Fruit fly (Drosophila melanogaster) whole organism, embryonic: ENCODE data around the gene CG31343.
A peak's percentile ranks its signal among the peaks of the same experiment; 100 is the strongest.

Experiments
- Blimp-1 ChIP-seq: fragments of 200-800 bp; sonication (Bioruptor generic); optimal IDR thresholded peaks from 3 replicates; lab custom pipeline; 2018; ENCODE audit warnings: missing biosample characterization, missing genetic modification characterization, mild to moderate bottlenecking, moderate library complexity, missing genetic modification reagents
- CG10321 ChIP-seq: fragments of 200-800 bp; sonication (Bioruptor generic); IDR thresholded peaks from 2 replicates; pipeline ENCODE4 v1.3.6; 2022; ENCODE audit warnings: missing biosample characterization, missing genetic modification characterization
- CG10366 ChIP-seq: fragments of 200-800 bp; sonication (Bioruptor generic); IDR thresholded peaks from 2 replicates; pipeline ENCODE4 v1.3.6; 2022; ENCODE audit warnings: missing biosample characterization, missing genetic modification characterization
- CG10565 ChIP-seq: fragments of 200-800 bp; sonication (Bioruptor generic); optimal IDR thresholded peaks from 3 replicates; lab custom pipeline; 2016; ENCODE audit warnings: missing biosample characterization, mild to moderate bottlenecking, missing genetic modification characterization
- CG10959 ChIP-seq: fragments of 200-800 bp; sonication (Bioruptor generic); IDR thresholded peaks from 2 replicates; pipeline ENCODE4 v1.3.6; 2022; ENCODE audit warnings: missing biosample characterization, missing genetic modification characterization
- CG11504 ChIP-seq: fragments of 200-800 bp; sonication (Bioruptor generic); optimal IDR thresholded peaks from 3 replicates; lab custom pipeline; 2019; ENCODE audit warnings: missing biosample characterization, mild to moderate bottlenecking, missing genetic modification characterization, moderate library complexity
- CG14667 ChIP-seq: fragments of 200-800 bp; sonication (Bioruptor generic); IDR thresholded peaks from 2 replicates; pipeline ENCODE4 v1.3.6; 2022; ENCODE audit warnings: missing biosample characterization, missing genetic modification characterization
- CG1603 ChIP-seq: fragments of 200-800 bp; sonication (Bioruptor generic); optimal IDR thresholded peaks from 2 replicates; lab custom pipeline; 2019; ENCODE audit warnings: missing biosample characterization, mild to moderate bottlenecking, missing genetic modification characterization, moderate library complexity
- CG17328 ChIP-seq: fragments of 200-800 bp; sonication (Bioruptor generic); IDR thresholded peaks from 2 replicates; pipeline ENCODE4 v1.3.6; 2022; ENCODE audit warnings: missing biosample characterization, missing genetic modification characterization
- CG17361 ChIP-seq: fragments of 200-800 bp; sonication (Bioruptor generic); IDR thresholded peaks from 3 replicates; pipeline ENCODE4 v1.3.6; 2022; ENCODE audit warnings: missing biosample characterization, missing genetic modification characterization
- CG18262 ChIP-seq: fragments of 200-800 bp; optimal IDR thresholded peaks from 3 replicates; lab custom pipeline; 2019; ENCODE audit warnings: missing biosample characterization, mild to moderate bottlenecking, missing genetic modification characterization, moderate library complexity
- CG2712 ChIP-seq: fragments of 200-800 bp; optimal IDR thresholded peaks from 3 replicates; lab custom pipeline; 2019; ENCODE audit warnings: missing biosample characterization, mild to moderate bottlenecking, missing genetic modification characterization, moderate library complexity
- CG31441 ChIP-seq: fragments of 200-800 bp; sonication (Bioruptor generic); IDR thresholded peaks from 2 replicates; pipeline ENCODE4 v1.3.6; 2022; ENCODE audit warnings: missing biosample characterization, missing genetic modification characterization
- CG5245 ChIP-seq: fragments of 200-800 bp; sonication (Bioruptor generic); optimal IDR thresholded peaks from 3 replicates; lab custom pipeline; 2016; ENCODE audit warnings: missing biosample characterization, missing genetic modification characterization
- CG7839 ChIP-seq: fragments of 200-800 bp; sonication (Bioruptor generic); optimal IDR thresholded peaks from 3 replicates; lab custom pipeline; 2018; ENCODE audit warnings: missing biosample characterization, mild to moderate bottlenecking, missing genetic modification characterization, moderate library complexity
- CG9215 ChIP-seq: fragments of 200-800 bp; sonication (Bioruptor generic); IDR thresholded peaks from 2 replicates; pipeline ENCODE4 v1.3.6; 2022; ENCODE audit warnings: missing biosample characterization, missing genetic modification characterization
- Drgx ChIP-seq: fragments of 200-800 bp; sonication (Bioruptor generic); IDR thresholded peaks from 2 replicates; pipeline ENCODE4 v1.3.6; 2022; ENCODE audit warnings: missing biosample characterization, missing genetic modification characterization
- HLH4C ChIP-seq: fragments of 200-800 bp; sonication (Bioruptor generic); IDR thresholded peaks from 3 replicates; pipeline ENCODE4 v1.3.6; 2022; ENCODE audit warnings: missing biosample characterization, missing genetic modification characterization; ENCODE audit not compliant: partially characterized antibody
- Lhr ChIP-seq: fragments of 200-800 bp; sonication (Bioruptor generic); optimal IDR thresholded peaks from 3 replicates; lab custom pipeline; 2017; ENCODE audit warnings: mild to moderate bottlenecking, missing biosample characterization, missing genetic modification reagents, missing genetic modification characterization
- Rx ChIP-seq: fragments of 200-800 bp; sonication (Bioruptor generic); IDR thresholded peaks from 2 replicates; pipeline ENCODE4 v1.3.6; 2022; ENCODE audit warnings: missing biosample characterization, missing genetic modification characterization
- Sox102F ChIP-seq: fragments of 200-800 bp; sonication (Bioruptor generic); optimal IDR thresholded peaks from 2 replicates; lab custom pipeline; 2018; ENCODE audit warnings: missing biosample characterization, mild to moderate bottlenecking, missing genetic modification characterization, moderate library complexity
- Sry-δ ChIP-seq: fragments of 200-800 bp; sonication (Bioruptor generic); optimal IDR thresholded peaks from 2 replicates; lab custom pipeline; 2016; ENCODE audit warnings: missing biosample characterization, missing genetic modification characterization
- Ssrp ChIP-seq: fragments of 200-800 bp; sonication (Bioruptor generic); optimal IDR thresholded peaks from 2 replicates; lab custom pipeline; 2018; ENCODE audit warnings: missing biosample characterization, mild to moderate bottlenecking, missing genetic modification characterization, moderate library complexity
- Taf1 ChIP-seq: fragments of 200-800 bp; sonication (Bioruptor generic); IDR thresholded peaks from 2 replicates; pipeline ENCODE4 v1.3.6; 2022; ENCODE audit warnings: missing biosample characterization, missing genetic modification characterization
- Xbp1 ChIP-seq: fragments of 200-800 bp; sonication (Bioruptor generic); optimal IDR thresholded peaks from 3 replicates; lab custom pipeline; 2016; ENCODE audit warnings: missing biosample characterization, mild to moderate bottlenecking, missing genetic modification characterization
- Xrp1 ChIP-seq: fragments of 200-800 bp; sonication (Bioruptor generic); IDR thresholded peaks from 2 replicates; pipeline ENCODE4 v1.3.6; 2022; ENCODE audit warnings: missing biosample characterization, missing genetic modification characterization
- ara ChIP-seq: fragments of 200-800 bp; sonication (Bioruptor generic); IDR thresholded peaks from 2 replicates; pipeline ENCODE4 v1.3.6; 2022; ENCODE audit warnings: missing biosample characterization, missing genetic modification characterization
- bsh ChIP-seq, 2 experiments: fragments of 200-800 bp; sonication (Bioruptor generic); optimal IDR thresholded peaks; 2 replicates each; lab custom pipeline; 2017 to 2018; ENCODE audit warnings: mild to moderate bottlenecking in 2 of 2, missing biosample characterization in 2 of 2, missing genetic modification characterization in 2 of 2, moderate library complexity in 1 of 2
- cas ChIP-seq: fragments of 200-800 bp; sonication (Bioruptor generic); IDR thresholded peaks from 2 replicates; pipeline ENCODE4 v1.3.6; 2022; ENCODE audit warnings: missing biosample characterization, missing genetic modification characterization
- cato ChIP-seq: fragments of 200-800 bp; sonication (Bioruptor generic); optimal IDR thresholded peaks from 2 replicates; lab custom pipeline; 2016; ENCODE audit warnings: missing biosample characterization, missing genetic modification characterization, borderline replicate concordance
- dmrt11E ChIP-seq: fragments of 200-800 bp; sonication (Bioruptor generic); optimal IDR thresholded peaks from 3 replicates; lab custom pipeline; 2018; ENCODE audit warnings: missing biosample characterization, mild to moderate bottlenecking, missing genetic modification characterization, moderate library complexity
- dmrt99B ChIP-seq: fragments of 200-800 bp; sonication (Bioruptor generic); optimal IDR thresholded peaks from 2 replicates; lab custom pipeline; 2018; ENCODE audit warnings: missing biosample characterization, mild to moderate bottlenecking, missing genetic modification characterization, moderate library complexity
- dpn ChIP-seq, 2 experiments: fragments of 200-800 bp; sonication (Bioruptor generic); optimal IDR thresholded peaks; 3 replicates each; lab custom pipeline; 2016; ENCODE audit warnings: missing biosample characterization in 2 of 2, missing genetic modification characterization in 2 of 2
- hkb ChIP-seq, 2 experiments: fragments of 200-800 bp in 1 of 2; fragments of >200 bp in 1 of 2; sonication (Bioruptor generic) in 1 of 2; IDR thresholded peaks in 1 of 2; optimal IDR thresholded peaks in 1 of 2; 2 replicates each; pipeline versions ENCODE4 v1.3.6 to Lab custom; 2017 to 2022; ENCODE audit warnings: missing biosample characterization in 1 of 2, missing genetic modification characterization in 1 of 2
- lmd ChIP-seq: fragments of 200-800 bp; sonication (Bioruptor generic); IDR thresholded peaks from 2 replicates; pipeline ENCODE4 v1.3.6; 2022; ENCODE audit warnings: missing biosample characterization, missing genetic modification characterization
- nerfin-1 ChIP-seq: fragments of 200-800 bp; sonication (Bioruptor generic); optimal IDR thresholded peaks from 3 replicates; lab custom pipeline; 2019; ENCODE audit warnings: missing biosample characterization, mild to moderate bottlenecking, missing genetic modification characterization, moderate library complexity
- oc ChIP-seq: fragments of 200-800 bp; sonication (Bioruptor generic); optimal IDR thresholded peaks from 2 replicates; lab custom pipeline; 2018; ENCODE audit warnings: missing biosample characterization, mild to moderate bottlenecking, missing genetic modification characterization, moderate library complexity
- phol ChIP-seq: fragments of 200-800 bp; sonication (Bioruptor generic); optimal IDR thresholded peaks from 3 replicates; lab custom pipeline; 2018; ENCODE audit warnings: missing biosample characterization, mild to moderate bottlenecking, missing genetic modification characterization, moderate library complexity
- row ChIP-seq: fragments of 200-800 bp; sonication (Bioruptor generic); IDR thresholded peaks from 3 replicates; pipeline ENCODE4 v1.3.6; 2022; ENCODE audit warnings: missing biosample characterization, missing genetic modification characterization
- sens ChIP-seq: fragments of 200-800 bp; sonication (Bioruptor generic); peaks from one replicate; lab custom pipeline; 2016; ENCODE audit warnings: missing biosample characterization, missing genetic modification characterization
- seq ChIP-seq: fragments of 200-800 bp; sonication (Bioruptor generic); IDR thresholded peaks from 2 replicates; pipeline ENCODE4 v1.3.6; 2022; ENCODE audit warnings: missing biosample characterization, missing genetic modification characterization
- ssp ChIP-seq: fragments of 200-800 bp; sonication (Bioruptor generic); IDR thresholded peaks from 2 replicates; pipeline ENCODE4 v1.3.6; 2022; ENCODE audit warnings: missing biosample characterization, missing genetic modification characterization
- tgo ChIP-seq: fragments of 200-800 bp; sonication (Bioruptor generic); IDR thresholded peaks from 3 replicates; pipeline ENCODE4 v1.3.6; 2022; ENCODE audit warnings: missing biosample characterization, missing genetic modification characterization
- toy ChIP-seq: fragments of 200-800 bp; sonication (Bioruptor generic); IDR thresholded peaks from 2 replicates; pipeline ENCODE4 v1.3.6; 2022; ENCODE audit warnings: missing biosample characterization, missing genetic modification characterization
- trem ChIP-seq: fragments of 200-800 bp; optimal IDR thresholded peaks from 3 replicates; lab custom pipeline; 2019; ENCODE audit warnings: missing biosample characterization, mild to moderate bottlenecking, missing genetic modification characterization, moderate library complexity
- unpg ChIP-seq: fragments of 200-800 bp; sonication (Bioruptor generic); optimal IDR thresholded peaks from 3 replicates; lab custom pipeline; 2018; ENCODE audit warnings: missing biosample characterization, mild to moderate bottlenecking, missing genetic modification characterization, moderate library complexity
- wor ChIP-seq: fragments of 200-800 bp; sonication (Bioruptor generic); IDR thresholded peaks from 2 replicates; pipeline ENCODE4 v1.3.6; 2022; ENCODE audit warnings: missing biosample characterization, missing genetic modification characterization
- zfh1 ChIP-seq: fragments of 200-800 bp; sonication (Bioruptor generic); IDR thresholded peaks from 3 replicates; pipeline ENCODE4 v1.3.6; 2022; ENCODE audit warnings: missing biosample characterization, missing genetic modification characterization

Gene CG31343

dm6 chr3R:21731682-21732081 is 13.4 kb upstream of the CG31343 start (continued):
- 0 out of 2 replicates have a peak, but pooled peaks have one; percentile 16 for TF ChIP-seq CG17328

- TF ChIP-seq Sox102F (GFP tag; lab: Kevin White, UChicago) = peak; percentile 35
- TF ChIP-seq CG14667 (GFP tag; lab: Robert Waterston, UW) = 0 out of 2 replicates have a peak, but pooled peaks have one; percentile 17
- peak; percentile 25 for TF ChIP-seq phol (tag; lab: Kevin White, UChicago)
- TF ChIP-seq dpn (GFP tag; optimal IDR thresholded peaks at IDR 0.05; lab: Kevin White, UChicago) = peak in 1 of 2 experiments; percentile 0
- TF ChIP-seq CG18262 (tag; lab: Kevin White, UChicago) = peak; percentile 10
- peak; percentile 34; the same call in 1 of the 3 replicates for TF ChIP-seq row (GFP tag; lab: Robert Waterston, UW)
- TF ChIP-seq lmd (GFP tag; lab: Robert Waterston, UW) = 0 out of 2 replicates have a peak, but pooled peaks have one; percentile 7
- TF ChIP-seq dmrt99B (tag; lab: Kevin White, UChicago) = peak; percentile 24
- TF ChIP-seq seq = no peak
- TF ChIP-seq CG31441 (GFP tag; lab: Robert Waterston, UW) = 0 out of 2 replicates have a peak, but pooled peaks have one; percentile 17
- no peak for TF ChIP-seq CG9215 (GFP tag; lab: Robert Waterston, UW)
- 0 out of 3 replicates have a peak, but pooled peaks have one; percentile 26 for TF ChIP-seq tgo (GFP tag; lab: Robert Waterston, UW)
- no peak for TF ChIP-seq Lhr (GFP tag; lab: Kevin White, UChicago)
- TF ChIP-seq CG10321 (GFP tag; lab: Robert Waterston, UW) = no peak
- peak; percentile 85 for TF ChIP-seq Drgx (GFP tag; lab: Robert Waterston, UW)
- TF ChIP-seq Taf1 (GFP tag; lab: Robert Waterston, UW) = no peak
- TF ChIP-seq hkb (optimal IDR thresholded peaks at IDR 0.05; lab: Kevin White, UChicago) = no peak
- 0 out of 2 replicates have a peak, but pooled peaks have one; percentile 16 for TF ChIP-seq hkb (GFP tag; IDR thresholded peaks at IDR 0.05; lab: Robert Waterston, UW)
- TF ChIP-seq ssp (GFP tag; lab: Robert Waterston, UW) = no peak
- TF ChIP-seq HLH4C (GFP tag; lab: Robert Waterston, UW) = no peak
- TF ChIP-seq trem (tag; lab: Kevin White, UChicago) = peak; percentile 22
- no peak for TF ChIP-seq Sry-δ (GFP tag; lab: Kevin White, UChicago)
- TF ChIP-seq cas = no peak
- peak; percentile 47 for TF ChIP-seq CG11504 (tag; lab: Kevin White, UChicago)
- TF ChIP-seq CG10565 (GFP tag; lab: Kevin White, UChicago) = no peak
- TF ChIP-seq cato (GFP tag; lab: Kevin White, UChicago) = no peak
- TF ChIP-seq CG10959 (GFP tag; lab: Robert Waterston, UW) = no peak
- peak; percentile 20 for TF ChIP-seq Ssrp (tag; lab: Kevin White, UChicago)
- peak; percentile 69 for TF ChIP-seq sens (GFP tag; lab: Kevin White, UChicago)
- TF ChIP-seq CG2712 (tag; lab: Kevin White, UChicago) = peak; percentile 23
- 0 out of 2 replicates have a peak, but pooled peaks have one; percentile 22 for TF ChIP-seq Rx (GFP tag; lab: Robert Waterston, UW)
- 0 out of 3 replicates have a peak, but pooled peaks have one; percentile 34 for TF ChIP-seq zfh1
- 0 out of 3 replicates have a peak, but pooled peaks have one; percentile 12 for TF ChIP-seq CG17361 (GFP tag; lab: Robert Waterston, UW)
- TF ChIP-seq Xbp1 (GFP tag; lab: Kevin White, UChicago) = peak; percentile 10
- peak; percentile 25; the same call in 1 of the 2 replicates for TF ChIP-seq CG10366 (GFP tag; lab: Robert Waterston, UW)
- TF ChIP-seq dmrt11E = peak; percentile 38
- TF ChIP-seq Xrp1 (GFP tag; lab: Robert Waterston, UW) = peak; percentile 49; the same call in 1 of the 2 replicates
- TF ChIP-seq oc (tag; lab: Kevin White, UChicago) = no peak
- peak; percentile 62 for TF ChIP-seq Blimp-1
- peak; percentile 2 for TF ChIP-seq unpg (GFP tag; lab: Kevin White, UChicago)
- TF ChIP-seq CG1603 (tag; lab: Kevin White, UChicago) = peak; percentile 13
- TF ChIP-seq wor (GFP tag; lab: Robert Waterston, UW) = peak; percentile 34; the same call in 1 of the 2 replicates
- peak; percentile 3 for TF ChIP-seq CG5245 (GFP tag; lab: Kevin White, UChicago)
- TF ChIP-seq toy (GFP tag; lab: Robert Waterston, UW) = no peak
- TF ChIP-seq CG7839 (tag; lab: Kevin White, UChicago) = peak; percentile 24
- peak; percentile 54; the same call in 1 of the 2 replicates for TF ChIP-seq ara (GFP tag; lab: Robert Waterston, UW)
- TF ChIP-seq bsh (GFP tag; optimal IDR thresholded peaks at IDR 0.05; lab: Kevin White, UChicago) = peak in 1 of 2 experiments; percentile 37
- TF ChIP-seq nerfin-1 = no peak
These were observed 12.2 kb upstream of the CG31343 start for dm6 chr3R:21732901-21733300.
